Fruit fly (Drosophila melanogaster) whole organism, embryonic: ENCODE measurements around the gene CG15514.
A peak's percentile ranks its signal among the peaks of the same experiment; 100 is the strongest.

Source experiments
- ATbp ChIP-seq: fragments of 200-800 bp; sonication (Bioruptor generic); optimal IDR thresholded peaks from 2 replicates; lab custom pipeline; 2017; ENCODE audit warnings: missing biosample characterization, mild to moderate bottlenecking, missing genetic modification characterization, missing genetic modification reagents
- Atf6 ChIP-seq: fragments of 200-800 bp; sonication (Bioruptor generic); IDR thresholded peaks from 2 replicates; pipeline ENCODE4 v1.3.6; 2022; ENCODE audit warnings: missing biosample characterization, missing genetic modification characterization
- Blimp-1 ChIP-seq: fragments of 200-800 bp; sonication (Bioruptor generic); optimal IDR thresholded peaks from 3 replicates; lab custom pipeline; 2018; ENCODE audit warnings: missing biosample characterization, missing genetic modification characterization, mild to moderate bottlenecking, moderate library complexity, missing genetic modification reagents
- CG1024 ChIP-seq: fragments of 200-800 bp; sonication (Bioruptor generic); IDR thresholded peaks from 2 replicates; pipeline ENCODE4 v1.3.6; 2022; ENCODE audit warnings: missing biosample characterization, missing genetic modification characterization
- CG10462 ChIP-seq: fragments of 200-800 bp; sonication (Bioruptor generic); optimal IDR thresholded peaks from 2 replicates; lab custom pipeline; 2016; ENCODE audit warnings: missing biosample characterization, missing genetic modification characterization
- CG10959 ChIP-seq: fragments of 200-800 bp; sonication (Bioruptor generic); IDR thresholded peaks from 2 replicates; pipeline ENCODE4 v1.3.6; 2022; ENCODE audit warnings: missing biosample characterization, missing genetic modification characterization
- CG12744 ChIP-seq: fragments of 200-800 bp; sonication (Bioruptor generic); optimal IDR thresholded peaks from 2 replicates; lab custom pipeline; 2016; ENCODE audit warnings: missing biosample characterization, missing genetic modification characterization
- CG1832 ChIP-seq: fragments of 200-800 bp; sonication (Bioruptor generic); optimal IDR thresholded peaks from 2 replicates; lab custom pipeline; 2017; ENCODE audit warnings: missing biosample characterization, mild to moderate bottlenecking, missing genetic modification characterization, inconsistent platforms
- CG2120 ChIP-seq: fragments of 200-800 bp; sonication (Bioruptor generic); optimal IDR thresholded peaks from 3 replicates; lab custom pipeline; 2016; ENCODE audit warnings: missing biosample characterization, missing genetic modification characterization
- CG30403 ChIP-seq: fragments of 200-800 bp; sonication (Bioruptor generic); optimal IDR thresholded peaks from 3 replicates; lab custom pipeline; 2016; ENCODE audit warnings: missing biosample characterization, missing genetic modification characterization
- CG3995 ChIP-seq: fragments of 200-800 bp; sonication (Bioruptor generic); optimal IDR thresholded peaks from 3 replicates; lab custom pipeline; 2016; ENCODE audit warnings: missing biosample characterization, missing genetic modification characterization
- CG4707 ChIP-seq: fragments of 200-800 bp; sonication (Bioruptor generic); optimal IDR thresholded peaks from 2 replicates; lab custom pipeline; 2018; ENCODE audit warnings: missing biosample characterization, mild to moderate bottlenecking, missing genetic modification characterization, moderate library complexity
- CG6654 ChIP-seq: fragments of 200-800 bp; sonication (Bioruptor generic); optimal IDR thresholded peaks from 2 replicates; lab custom pipeline; 2017; ENCODE audit warnings: missing biosample characterization, mild to moderate bottlenecking, missing genetic modification characterization
- CG8281 ChIP-seq: fragments of 200-800 bp; sonication (Bioruptor generic); optimal IDR thresholded peaks from 2 replicates; lab custom pipeline; 2018; ENCODE audit warnings: missing biosample characterization, mild to moderate bottlenecking, missing genetic modification characterization, moderate library complexity
- CG9609 ChIP-seq: fragments of 200-800 bp; sonication (Bioruptor generic); optimal IDR thresholded peaks from 3 replicates; lab custom pipeline; 2016; ENCODE audit warnings: missing biosample characterization, missing genetic modification characterization
- CG9876 ChIP-seq: fragments of 200-800 bp; sonication (Bioruptor generic); optimal IDR thresholded peaks from 2 replicates; lab custom pipeline; 2016; ENCODE audit warnings: missing biosample characterization, missing genetic modification characterization
- Dip2 ChIP-seq: fragments of 200-800 bp; sonication (Bioruptor generic); IDR thresholded peaks from 2 replicates; pipeline ENCODE4 v1.3.6; 2022; ENCODE audit warnings: missing biosample characterization, missing genetic modification characterization
- H2.0 ChIP-seq: fragments of 200-800 bp; sonication (Bioruptor generic); IDR thresholded peaks from 2 replicates; pipeline ENCODE4 v1.3.6; 2022; ENCODE audit warnings: missing biosample characterization, missing genetic modification characterization
- HLH3B ChIP-seq: fragments of 200-800 bp; sonication (Bioruptor generic); IDR thresholded peaks from 2 replicates; pipeline ENCODE4 v1.3.6; 2022; ENCODE audit warnings: missing biosample characterization, missing genetic modification characterization
- Hr51 ChIP-seq, 2 experiments: fragments of 200-800 bp; sonication (Bioruptor generic); optimal IDR thresholded peaks; 2 replicates in 1 of 2; 3 replicates in 1 of 2; lab custom pipeline; 2016 to 2018; ENCODE audit warnings: missing biosample characterization in 2 of 2, missing genetic modification characterization in 2 of 2, mild to moderate bottlenecking in 1 of 2, moderate library complexity in 1 of 2
- NFAT ChIP-seq: fragments of 200-800 bp; sonication (Bioruptor generic); IDR thresholded peaks from 2 replicates; pipeline ENCODE4 v1.3.6; 2022; ENCODE audit warnings: missing biosample characterization, missing genetic modification characterization
- Rfx ChIP-seq: fragments of 200-800 bp; sonication (Bioruptor generic); IDR thresholded peaks from 2 replicates; pipeline ENCODE4 v1.3.6; 2022; ENCODE audit warnings: missing biosample characterization, missing genetic modification characterization
- Sin3A ChIP-seq: fragments of >200 bp; optimal IDR thresholded peaks from 2 replicates; lab custom pipeline; 2018
- Sox100B ChIP-seq: fragments of 200-800 bp; sonication (Bioruptor generic); optimal IDR thresholded peaks from 3 replicates; lab custom pipeline; 2018; ENCODE audit warnings: missing biosample characterization, mild to moderate bottlenecking, missing genetic modification characterization
- Sox102F ChIP-seq: fragments of 200-800 bp; sonication (Bioruptor generic); optimal IDR thresholded peaks from 2 replicates; lab custom pipeline; 2018; ENCODE audit warnings: missing biosample characterization, mild to moderate bottlenecking, missing genetic modification characterization, moderate library complexity
- Sry-δ ChIP-seq: fragments of 200-800 bp; sonication (Bioruptor generic); optimal IDR thresholded peaks from 2 replicates; lab custom pipeline; 2016; ENCODE audit warnings: missing biosample characterization, missing genetic modification characterization
- Trl ChIP-seq, 3 experiments: fragments of >200 bp in 2 of 3; fragments of 200-800 bp in 1 of 3; sonication (Bioruptor generic) in 1 of 3; optimal IDR thresholded peaks; 2 replicates in 1 of 3; 3 replicates in 2 of 3; lab custom pipeline; 2016 to 2017; ENCODE audit warnings: missing biosample characterization in 1 of 3, missing genetic modification characterization in 1 of 3
- Xrp1 ChIP-seq: fragments of 200-800 bp; sonication (Bioruptor generic); IDR thresholded peaks from 2 replicates; pipeline ENCODE4 v1.3.6; 2022; ENCODE audit warnings: missing biosample characterization, missing genetic modification characterization
- al ChIP-seq: fragments of 200-800 bp; sonication (Bioruptor generic); IDR thresholded peaks from 2 replicates; pipeline ENCODE4 v1.3.6; 2022; ENCODE audit warnings: missing biosample characterization, missing genetic modification characterization
- ase ChIP-seq: fragments of 200-800 bp; sonication (Bioruptor generic); IDR thresholded peaks from 3 replicates; pipeline ENCODE4 v1.3.6; 2022; ENCODE audit warnings: missing biosample characterization, missing genetic modification characterization
- br ChIP-seq: fragments of >200 bp; optimal IDR thresholded peaks from 2 replicates; lab custom pipeline; 2017
- dmrt11E ChIP-seq: fragments of 200-800 bp; sonication (Bioruptor generic); optimal IDR thresholded peaks from 3 replicates; lab custom pipeline; 2018; ENCODE audit warnings: missing biosample characterization, mild to moderate bottlenecking, missing genetic modification characterization, moderate library complexity
- dpn ChIP-seq, 2 experiments: fragments of 200-800 bp; sonication (Bioruptor generic); optimal IDR thresholded peaks; 3 replicates each; lab custom pipeline; 2016; ENCODE audit warnings: missing biosample characterization in 2 of 2, missing genetic modification characterization in 2 of 2
- dysf ChIP-seq: fragments of 200-800 bp; sonication (Bioruptor generic); IDR thresholded peaks from 3 replicates; pipeline ENCODE4 v1.3.6; 2022; ENCODE audit warnings: missing biosample characterization, missing genetic modification characterization
- emc ChIP-seq: fragments of 200-800 bp; sonication (Bioruptor generic); optimal IDR thresholded peaks from 2 replicates; lab custom pipeline; 2016; ENCODE audit warnings: missing biosample characterization, missing genetic modification characterization
- ewg ChIP-seq: fragments of 200-800 bp; sonication (Bioruptor generic); optimal IDR thresholded peaks from 3 replicates; lab custom pipeline; 2017; ENCODE audit warnings: mild to moderate bottlenecking, missing biosample characterization, missing genetic modification reagents, missing genetic modification characterization
- gem ChIP-seq: fragments of 200-800 bp; sonication (Bioruptor generic); optimal IDR thresholded peaks from 2 replicates; lab custom pipeline; 2019; ENCODE audit warnings: missing biosample characterization, mild to moderate bottlenecking, missing genetic modification characterization, moderate library complexity
- hkb ChIP-seq, 2 experiments: fragments of 200-800 bp in 1 of 2; fragments of >200 bp in 1 of 2; sonication (Bioruptor generic) in 1 of 2; IDR thresholded peaks in 1 of 2; optimal IDR thresholded peaks in 1 of 2; 2 replicates each; pipeline versions ENCODE4 v1.3.6 to Lab custom; 2017 to 2022; ENCODE audit warnings: missing biosample characterization in 1 of 2, missing genetic modification characterization in 1 of 2
- inv ChIP-seq: fragments of 200-800 bp; sonication (Bioruptor generic); IDR thresholded peaks from 2 replicates; pipeline ENCODE4 v1.3.6; 2022; ENCODE audit warnings: missing biosample characterization, missing genetic modification characterization; ENCODE audit not compliant: partially characterized antibody
- jumu ChIP-seq: fragments of 200-800 bp; sonication (Bioruptor generic); optimal IDR thresholded peaks from 3 replicates; lab custom pipeline; 2016; ENCODE audit warnings: missing biosample characterization, missing genetic modification characterization
- lilli ChIP-seq: fragments of 200-800 bp; sonication (Bioruptor generic); optimal IDR thresholded peaks from 3 replicates; lab custom pipeline; 2016; ENCODE audit warnings: missing biosample characterization, missing genetic modification characterization
- mam ChIP-seq: fragments of 200-800 bp; sonication (Bioruptor generic); optimal IDR thresholded peaks from 3 replicates; lab custom pipeline; 2016; ENCODE audit warnings: missing biosample characterization, missing genetic modification characterization
- nau ChIP-seq: fragments of 200-800 bp; sonication (Bioruptor generic); optimal IDR thresholded peaks from 3 replicates; lab custom pipeline; 2017; ENCODE audit warnings: missing biosample characterization, mild to moderate bottlenecking, missing genetic modification characterization, missing genetic modification reagents
- pan ChIP-seq, 4 experiments: fragments of >200 bp in 3 of 4; fragments of 200-800 bp in 1 of 4; sonication (Bioruptor generic) in 1 of 4; optimal IDR thresholded peaks in 3 of 4; IDR thresholded peaks in 1 of 4; 2 replicates each; pipeline versions ENCODE4 v1.3.6 to Lab custom; 2017 to 2022; ENCODE audit warnings: missing biosample characterization in 2 of 4, missing genetic modification characterization in 2 of 4, mixed read lengths in 1 of 4
- psq ChIP-seq: fragments of 200-800 bp; sonication (Bioruptor generic); optimal IDR thresholded peaks from 2 replicates; lab custom pipeline; 2017; ENCODE audit warnings: missing biosample characterization, missing genetic modification characterization
- slbo ChIP-seq: fragments of 200-800 bp; sonication (Bioruptor generic); IDR thresholded peaks from 2 replicates; pipeline ENCODE4 v1.3.6; 2022; ENCODE audit warnings: missing biosample characterization, missing genetic modification characterization
- trh ChIP-seq: fragments of 200-800 bp; sonication (Bioruptor generic); optimal IDR thresholded peaks from 2 replicates; lab custom pipeline; 2016; ENCODE audit warnings: missing biosample characterization, missing genetic modification characterization

Gene CG15514

DNA sequence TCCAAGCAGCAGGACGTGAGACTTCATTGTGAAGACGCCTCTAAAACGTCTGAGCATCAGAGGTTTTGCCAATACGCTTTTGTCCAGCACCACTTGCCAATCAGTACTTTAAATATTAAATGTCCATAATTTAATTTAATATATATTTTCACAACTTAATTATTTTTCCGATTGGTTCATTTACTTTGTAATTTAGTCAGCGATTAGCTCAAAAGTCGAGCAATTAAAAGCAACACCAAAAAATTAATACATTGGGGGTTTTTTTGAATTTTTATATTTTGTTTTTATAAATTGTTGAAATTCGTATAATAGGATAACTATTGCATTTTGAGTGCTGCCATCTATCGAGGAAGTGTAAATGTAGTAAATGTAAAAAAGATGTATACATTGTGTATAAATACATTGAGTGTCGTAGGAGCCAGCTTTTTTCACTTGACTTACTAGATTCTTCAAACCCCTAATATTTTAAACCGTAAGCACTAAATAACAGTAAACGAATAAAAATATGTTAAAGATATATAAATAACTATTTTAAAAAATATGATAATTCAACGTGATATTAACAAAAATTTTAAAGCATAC, 42.6 kb upstream of the CG15514 start, which contains the start of gene CG15517 (continued):
- TF ChIP-seq Sox100B (GFP tag; lab: Kevin White, UChicago) (no peak), dpn (GFP tag; optimal IDR thresholded peaks at IDR 0.05; lab: Kevin White, UChicago) (no peak), Blimp-1 (peak; percentile 6), ewg (GFP tag; lab: Kevin White, UChicago) (no peak), CG3995 (GFP tag; lab: Kevin White, UChicago) (no peak), CG30403 (GFP tag; lab: Kevin White, UChicago) (peak; percentile 9), Trl (optimal IDR thresholded peaks at IDR 0.05; lab: Kevin White, UChicago) (no peak), Trl (GFP tag; optimal IDR thresholded peaks at IDR 0.05; lab: Kevin White, UChicago) (no peak), CG10462 (no peak), Sin3A (lab: Kevin White, UChicago) (no peak), jumu (no peak), CG9876 (GFP tag; lab: Kevin White, UChicago) (no peak), ATbp (GFP tag; lab: Kevin White, UChicago) (no peak), psq (GFP tag; lab: Kevin White, UChicago) (no peak), CG1024 (GFP tag; lab: Robert Waterston, UW) (no peak), nau (no peak), dmrt11E (tag; lab: Kevin White, UChicago) (no peak), slbo (peak; percentile 55), mam (GFP tag; lab: Kevin White, UChicago) (no peak), pan (optimal IDR thresholded peaks at IDR 0.05; lab: Kevin White, UChicago) (no peak), pan (GFP tag; optimal IDR thresholded peaks at IDR 0.05 in 1 of 2, IDR thresholded peaks at IDR 0.05 in 1 of 2) (no peak), CG4707 (GFP tag; lab: Kevin White, UChicago) (no peak)
- TF ChIP-seq, all 482 proteins: peak for 67

- no peak for TF ChIP-seq mam (GFP tag; lab: Kevin White, UChicago)
- peak; percentile 94 for TF ChIP-seq CG8281 (tag; lab: Kevin White, UChicago)
Observed at dm6 chr3R:29899635-29900034, 38.3 kb upstream of the CG15514 start.

DNA sequence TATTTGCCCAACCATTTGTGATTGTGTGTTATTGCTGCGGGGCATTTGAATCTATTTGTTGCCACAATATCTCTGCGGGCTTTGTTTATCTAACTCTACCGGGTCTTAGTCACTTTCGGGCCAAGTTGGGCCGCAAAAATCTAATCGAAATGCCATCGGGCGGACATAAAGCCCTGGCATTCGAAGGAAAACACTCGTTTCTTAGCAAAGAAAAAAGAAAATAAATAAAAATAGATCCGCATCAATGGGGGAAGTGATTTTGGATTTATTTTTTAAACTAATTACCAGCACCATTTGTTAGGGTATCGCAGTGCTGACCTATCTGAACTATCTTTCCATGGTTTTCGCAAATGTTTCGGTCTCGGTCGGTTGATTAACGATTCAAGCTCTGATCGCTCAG, 37.3 kb upstream of the CG15514 start:
- TF ChIP-seq CG3995 (GFP tag; lab: Kevin White, UChicago) (no peak), CG9609 (GFP tag; lab: Kevin White, UChicago) (no peak), gem (peak; percentile 23), CG10959 (GFP tag; lab: Robert Waterston, UW) (no peak), al (GFP tag; lab: Robert Waterston, UW) (peak; percentile 34; the same call in 1 of the 2 replicates), ase (GFP tag; lab: Robert Waterston, UW) (no peak), Sox102F (GFP tag; lab: Kevin White, UChicago) (no peak), Hr51 (GFP tag; optimal IDR thresholded peaks at IDR 0.05; lab: Kevin White, UChicago) (no peak), br (lab: Kevin White, UChicago) (no peak), CG2120 (GFP tag; lab: Kevin White, UChicago) (peak; percentile 53), Dip2 (GFP tag; lab: Robert Waterston, UW) (no peak), CG1832 (GFP tag; lab: Kevin White, UChicago) (no peak), trh (GFP tag; lab: Kevin White, UChicago) (no peak), emc (no peak), hkb (optimal IDR thresholded peaks at IDR 0.05; lab: Kevin White, UChicago) (no peak), hkb (GFP tag; IDR thresholded peaks at IDR 0.05; lab: Robert Waterston, UW) (0 out of 2 replicates have a peak, but pooled peaks have one; percentile 7), CG6654 (GFP tag; lab: Kevin White, UChicago) (no peak), dysf (GFP tag; lab: Robert Waterston, UW) (peak; percentile 47; the same call in 1 of the 3 replicates), slbo (peak; percentile 56), H2.0 (GFP tag; lab: Robert Waterston, UW) (no peak), Atf6 (peak; percentile 30; the same call in 1 of the 2 replicates), NFAT (GFP tag; lab: Robert Waterston, UW) (peak; percentile 19; the same call in 1 of the 2 replicates), HLH3B (no peak), CG12744 (GFP tag; lab: Kevin White, UChicago) (no peak), Xrp1 (GFP tag; lab: Robert Waterston, UW) (no peak), Sry-δ (no peak), inv (GFP tag; lab: Robert Waterston, UW) (no peak), lilli (GFP tag; lab: Kevin White, UChicago) (peak; percentile 5), Rfx (GFP tag; lab: Robert Waterston, UW) (peak; percentile 47; the same call in 1 of the 2 replicates)
